Worm (Caenorhabditis elegans): ENCODE measurements around the gene H43E16.1.

ce11 chrII:6718221-6718620 lies 44.2 kb downstream of the H43E16.1 start, which contains the start of gene tsp-10:
- no peak for TF ChIP-seq lin-35 (GFP tag; optimal IDR thresholded peaks at IDR 0.05)
- no peak for TF ChIP-seq unc-62 (GFP tag; optimal IDR thresholded peaks at IDR 0.05)
- no peak for TF ChIP-seq nhr-12 (tag; optimal IDR thresholded peaks at IDR 0.05)

Measured in whole organism, L1 larva.